Worm (Caenorhabditis elegans) whole organism, young adult: ENCODE data around the gene fbxc-51.

Source experiments
- F39B2.1 ChIP-seq: fragments of 200-800 bp; sonication (Bioruptor generic); IDR thresholded peaks from 2 replicates; pipeline ENCODE4 v1.3.6; 2022; ENCODE audit warnings: missing genetic modification reagents, missing genetic modification characterization, missing compliant biosample characterization
- K12H6.12 ChIP-seq: fragments of 200-800 bp; sonication (Bioruptor generic); optimal IDR thresholded peaks from 2 replicates; lab custom pipeline; 2018; ENCODE audit warnings: mild to moderate bottlenecking, missing genetic modification characterization, missing compliant biosample characterization
- Y67H2A.10 ChIP-seq: fragments of 200-800 bp; sonication (Bioruptor generic); conservative IDR thresholded peaks from 2 replicates; pipeline ENCODE4 v1.3.6; 2022; ENCODE audit warnings: missing genetic modification reagents, missing genetic modification characterization, missing compliant biosample characterization
- ama-1 ChIP-seq, 3 experiments: fragments of 150-350 bp in 1 of 3; sonication (generic microtip) in 2 of 3; optimal IDR thresholded peaks; 2 replicates each; lab custom pipeline; 2014 to 2018; ENCODE audit warnings: missing biosample characterization in 2 of 3, missing genetic modification characterization in 2 of 3, missing genetic modification reagents in 2 of 3
- ceh-40 ChIP-seq: fragments of 200-800 bp; sonication (Bioruptor generic); IDR thresholded peaks from 2 replicates; pipeline ENCODE4 v1.3.6; 2022; ENCODE audit warnings: missing genetic modification characterization, missing compliant biosample characterization
- chd-7 ChIP-seq: sonication (generic microtip); optimal IDR thresholded peaks from 2 replicates; lab custom pipeline; 2016; ENCODE audit warnings: mild to moderate bottlenecking, missing genetic modification characterization, moderate library complexity, missing compliant biosample characterization
- egl-18 ChIP-seq: fragments of 200-800 bp; sonication (Bioruptor generic); IDR thresholded peaks from 2 replicates; pipeline ENCODE4 v1.3.6; 2022; ENCODE audit warnings: missing genetic modification reagents, missing genetic modification characterization, missing compliant biosample characterization
- mes-4 ChIP-seq: sonication (generic microtip); optimal IDR thresholded peaks from 2 replicates; lab custom pipeline; 2016; ENCODE audit warnings: missing genotype, missing genetic modification characterization, missing compliant biosample characterization
- nfya-1 ChIP-seq: sonication (generic microtip); optimal IDR thresholded peaks from 2 replicates; lab custom pipeline; 2017; ENCODE audit warnings: antibody characterized with exemption, missing compliant biosample characterization, missing genetic modification characterization, borderline replicate concordance; ENCODE audit not compliant: insufficient read depth
- nhr-27 ChIP-seq: fragments of 200-800 bp; sonication (Bioruptor generic); optimal IDR thresholded peaks from 2 replicates; lab custom pipeline; 2018; ENCODE audit warnings: mild to moderate bottlenecking, missing genetic modification characterization, moderate library complexity, missing compliant biosample characterization
- snpc-4 ChIP-seq, 5 experiments: fragments of 150-350 bp in 1 of 5; sonication (generic microtip) in 4 of 5; optimal IDR thresholded peaks; 2 replicates each; lab custom pipeline; 2014 to 2018; ENCODE audit warnings: missing genetic modification characterization in 5 of 5, missing biosample characterization in 3 of 5, antibody characterized with exemption in 2 of 5, mild to moderate bottlenecking in 2 of 5, missing compliant biosample characterization in 2 of 5, missing genotype in 2 of 5, moderate library complexity in 2 of 5, missing genetic modification reagents in 1 of 5
- unc-130 ChIP-seq: sonication (generic microtip); optimal IDR thresholded peaks from 2 replicates; lab custom pipeline; 2016; ENCODE audit warnings: missing genetic modification reagents, missing genetic modification characterization, missing compliant biosample characterization

- no peak for TF ChIP-seq chd-7 (tag; lab: Kevin White, UChicago)
- TF ChIP-seq nhr-27 (tag; lab: Kevin White, UChicago): no peak
- no peak for TF ChIP-seq F39B2.1 (GFP tag; lab: Robert Waterston, UW)
- TF ChIP-seq mes-4 (tag; lab: Kevin White, UChicago): no peak
- TF ChIP-seq Y67H2A.10 (GFP tag; lab: Robert Waterston, UW): no peak
- no peak for TF ChIP-seq ama-1 (optimal IDR thresholded peaks at IDR 0.05; lab: Kevin White, UChicago)
- TF ChIP-seq ama-1 (GFP tag; optimal IDR thresholded peaks at IDR 0.05; lab: Kevin White, UChicago): no peak
- TF ChIP-seq unc-130 (GFP tag; lab: Kevin White, UChicago): no peak
- no peak for TF ChIP-seq snpc-4 (GFP tag; optimal IDR thresholded peaks at IDR 0.05; lab: Kevin White, UChicago)
- no peak for TF ChIP-seq snpc-4 (tag; optimal IDR thresholded peaks at IDR 0.05; lab: Kevin White, UChicago)
- no peak for TF ChIP-seq nfya-1 (tag; lab: Kevin White, UChicago)
- no peak for TF ChIP-seq K12H6.12
- TF ChIP-seq egl-18 (GFP tag; lab: Robert Waterston, UW): no peak
- no peak for TF ChIP-seq ceh-40 (GFP tag; lab: Robert Waterston, UW)
These were observed 46.6 kb downstream of the fbxc-51 start for ce11 chrII:915206-915605.
